Fruit fly (Drosophila melanogaster): ENCODE measurements around the gene CG12729.

DNA sequence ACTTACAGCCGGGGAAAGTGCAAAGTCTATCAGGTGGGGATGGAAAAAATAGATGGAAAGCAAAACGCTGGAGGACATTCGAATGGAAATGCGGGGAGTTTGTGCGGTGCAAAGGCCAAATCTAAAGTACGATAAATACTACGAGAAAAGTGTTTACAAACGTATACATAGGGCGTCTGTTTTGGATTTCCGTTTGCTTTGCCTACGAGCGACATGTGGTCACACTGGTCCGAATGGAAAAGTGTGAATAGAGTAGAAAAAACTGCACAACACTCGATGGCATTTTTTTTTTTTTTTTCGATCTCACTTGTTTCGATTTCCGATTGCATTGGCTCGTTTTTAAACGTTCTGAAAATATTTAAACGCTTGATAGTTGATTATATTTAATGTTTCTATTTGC, 5.3 kb upstream of the CG12729 start:
- TF ChIP-seq Pif1B (GFP tag; optimal IDR thresholded peaks at IDR 0.05), result no peak
- no peak for TF ChIP-seq D1 (tag; optimal IDR thresholded peaks at IDR 0.05)
- no peak for TF ChIP-seq Ets98B (GFP tag; IDR thresholded peaks at IDR 0.05)

Data from whole organism, pupa.